Fruit fly (Drosophila melanogaster) whole organism, pupa: ENCODE results near the gene CG33159.

Source experiments
- CG10348 ChIP-seq: fragments of 200-800 bp; sonication (Bioruptor generic); IDR thresholded peaks from 2 replicates; pipeline ENCODE4 v1.3.6; 2022; ENCODE audit warnings: missing biosample characterization, missing genetic modification characterization
- CG12605 ChIP-seq: fragments of 200-800 bp; sonication (Bioruptor generic); IDR thresholded peaks from 2 replicates; pipeline ENCODE4 v1.3.6; 2022; ENCODE audit warnings: missing biosample characterization, missing genetic modification characterization
- CG13204 ChIP-seq: fragments of 200-800 bp; sonication (Bioruptor generic); optimal IDR thresholded peaks from 2 replicates; lab custom pipeline; 2018; ENCODE audit warnings: missing biosample characterization, mild to moderate bottlenecking, missing genetic modification characterization, moderate library complexity
- CG14655 ChIP-seq: fragments of 200-800 bp; sonication (Bioruptor generic); optimal IDR thresholded peaks from 3 replicates; lab custom pipeline; 2017; ENCODE audit warnings: mild to moderate bottlenecking, missing biosample characterization, missing genetic modification reagents, missing genetic modification characterization
- CG15710 ChIP-seq: fragments of 200-800 bp; sonication (Bioruptor generic); optimal IDR thresholded peaks from 2 replicates; lab custom pipeline; 2018; ENCODE audit warnings: missing biosample characterization, mild to moderate bottlenecking, missing genetic modification characterization, moderate library complexity
- CG17806 ChIP-seq: fragments of 200-800 bp; sonication (Bioruptor generic); optimal IDR thresholded peaks from 2 replicates; lab custom pipeline; 2018; ENCODE audit warnings: missing biosample characterization, mild to moderate bottlenecking, missing genetic modification characterization, moderate library complexity
- CG32121 ChIP-seq: fragments of 200-800 bp; sonication (Bioruptor generic); IDR thresholded peaks from 2 replicates; pipeline ENCODE4 v1.3.6; 2022; ENCODE audit warnings: missing biosample characterization, missing genetic modification characterization
- CG34367 ChIP-seq: fragments of 200-800 bp; sonication (Bioruptor generic); optimal IDR thresholded peaks from 2 replicates; lab custom pipeline; 2018; ENCODE audit warnings: missing biosample characterization, mild to moderate bottlenecking, missing genetic modification characterization
- CG4496 ChIP-seq: fragments of 200-800 bp; sonication (Bioruptor generic); IDR thresholded peaks from 3 replicates; pipeline ENCODE4 v1.3.6; 2022; ENCODE audit warnings: missing biosample characterization, missing genetic modification characterization
- CG8301 ChIP-seq: fragments of 200-800 bp; sonication (Bioruptor generic); optimal IDR thresholded peaks from 2 replicates; lab custom pipeline; 2018; ENCODE audit warnings: missing biosample characterization, mild to moderate bottlenecking, missing genetic modification characterization
- CG9948 ChIP-seq: fragments of 200-800 bp; sonication (Bioruptor generic); optimal IDR thresholded peaks from 2 replicates; lab custom pipeline; 2018; ENCODE audit warnings: missing biosample characterization, mild to moderate bottlenecking, missing genetic modification characterization, moderate library complexity
- D1 ChIP-seq: fragments of 200-800 bp; sonication (Bioruptor generic); optimal IDR thresholded peaks from 2 replicates; lab custom pipeline; 2018; ENCODE audit warnings: missing biosample characterization, mild to moderate bottlenecking, missing genetic modification characterization, moderate library complexity
- EcR ChIP-seq: fragments of 200-800 bp; sonication (Bioruptor generic); optimal IDR thresholded peaks from 3 replicates; lab custom pipeline; 2019; ENCODE audit warnings: missing biosample characterization, missing genetic modification characterization, mild to moderate bottlenecking, moderate library complexity, missing genetic modification reagents
- Ets98B ChIP-seq: fragments of 200-800 bp; sonication (Bioruptor generic); IDR thresholded peaks from 2 replicates; pipeline ENCODE4 v1.3.6; 2022; ENCODE audit warnings: missing biosample characterization, missing genetic modification characterization
- Pif1A ChIP-seq: fragments of 200-800 bp; sonication (Bioruptor generic); optimal IDR thresholded peaks from 3 replicates; lab custom pipeline; 2016; ENCODE audit warnings: missing biosample characterization, missing genetic modification characterization
- Pif1B ChIP-seq: fragments of 200-800 bp; sonication (Bioruptor generic); optimal IDR thresholded peaks from 3 replicates; lab custom pipeline; 2016; ENCODE audit warnings: missing biosample characterization, missing genetic modification characterization
- Snoo ChIP-seq: fragments of 200-800 bp; sonication (Bioruptor generic); optimal IDR thresholded peaks from 3 replicates; lab custom pipeline; 2017; ENCODE audit warnings: missing biosample characterization, mild to moderate bottlenecking, missing genetic modification characterization, inconsistent platforms
- fd96Ca ChIP-seq: fragments of 200-800 bp; sonication (Bioruptor generic); IDR thresholded peaks from 3 replicates; pipeline ENCODE4 v1.3.6; 2022; ENCODE audit warnings: missing biosample characterization, missing genetic modification characterization
- gl ChIP-seq: fragments of 200-800 bp; sonication (Bioruptor generic); optimal IDR thresholded peaks from 2 replicates; lab custom pipeline; 2018; ENCODE audit warnings: missing biosample characterization, mild to moderate bottlenecking, missing genetic modification characterization
- rn ChIP-seq: fragments of 200-800 bp; sonication (Bioruptor generic); IDR thresholded peaks from 2 replicates; pipeline ENCODE4 v1.3.6; 2022; ENCODE audit warnings: missing biosample characterization, missing genetic modification characterization

The CG33159 gene

dm6 chr3L:3177872-3178271 lies 26.4 kb downstream of the CG33159 start:
- no peak for TF ChIP-seq CG9948
- TF ChIP-seq CG8301 (tag; lab: Kevin White, UChicago): no peak
- no peak for TF ChIP-seq CG32121 (GFP tag; lab: Robert Waterston, UW)
- no peak for TF ChIP-seq fd96Ca (GFP tag; lab: Robert Waterston, UW)
- no peak for TF ChIP-seq D1 (tag; lab: Kevin White, UChicago)
- no peak for TF ChIP-seq Pif1A (GFP tag; lab: Kevin White, UChicago)
- no peak for TF ChIP-seq CG15710
- no peak for TF ChIP-seq CG4496 (GFP tag; lab: Robert Waterston, UW)
- no peak for TF ChIP-seq CG34367 (tag; lab: Kevin White, UChicago)

- TF ChIP-seq gl (no peak), Snoo (no peak), CG34367 (tag; lab: Kevin White, UChicago) (no peak), Ets98B (GFP tag; lab: Robert Waterston, UW) (no peak), CG4496 (GFP tag; lab: Robert Waterston, UW) (no peak), CG32121 (GFP tag; lab: Robert Waterston, UW) (no peak), EcR (no peak), rn (no peak), CG13204 (GFP tag; lab: Kevin White, UChicago) (no peak), CG15710 (no peak), CG12605 (no peak), CG10348 (GFP tag; lab: Robert Waterston, UW) (no peak), CG8301 (tag; lab: Kevin White, UChicago) (no peak), CG14655 (GFP tag; lab: Kevin White, UChicago) (no peak), fd96Ca (GFP tag; lab: Robert Waterston, UW) (no peak), Pif1A (GFP tag; lab: Kevin White, UChicago) (no peak), CG17806 (no peak)
These were observed 31.8 kb downstream of the CG33159 start, which contains the start of gene CG14963 for dm6 chr3L:3172445-3172844. Gene CG14963, minus strand, starts transcription at chr3L:3172545.

dm6 chr3L:3169107-3169506 lies 35.1 kb downstream of the CG33159 start, which contains the start of the genes CG32278 and CG32281:
Gene CG32278, plus strand, starts transcription at chr3L:3169286.
Gene CG32281, plus strand, starts transcription at chr3L:3169375.
- TF ChIP-seq rn (no peak), D1 (tag; lab: Kevin White, UChicago) (no peak)

- no peak for TF ChIP-seq CG34367 (tag; lab: Kevin White, UChicago)
- TF ChIP-seq fd96Ca (GFP tag; lab: Robert Waterston, UW): no peak
- no peak for TF ChIP-seq CG8301 (tag; lab: Kevin White, UChicago)
- TF ChIP-seq D1 (tag; lab: Kevin White, UChicago): no peak
- no peak for TF ChIP-seq rn
- no peak for TF ChIP-seq Snoo
- no peak for TF ChIP-seq CG9948
These were observed 38.0 kb downstream of the CG33159 start, which contains the start of gene Asciz for dm6 chr3L:3166200-3166695. Gene Asciz, minus strand, starts transcription at chr3L:3166250.

dm6 chr3L:3165399-3165798 lies 38.8 kb downstream of the CG33159 start:
- TF ChIP-seq EcR: peak; percentile 35
- no peak for TF ChIP-seq Pif1A (GFP tag; lab: Kevin White, UChicago)

- TF ChIP-seq rn: no peak
- no peak for TF ChIP-seq Snoo
- 0 out of 2 replicates have a peak, but pooled peaks have one; percentile 19 for TF ChIP-seq Ets98B (GFP tag; lab: Robert Waterston, UW)
- no peak for TF ChIP-seq gl
- TF ChIP-seq CG9948: no peak
- TF ChIP-seq D1 (tag; lab: Kevin White, UChicago): no peak
- 0 out of 3 replicates have a peak, but pooled peaks have one; percentile 58 for TF ChIP-seq CG4496 (GFP tag; lab: Robert Waterston, UW)
- no peak for TF ChIP-seq CG34367 (tag; lab: Kevin White, UChicago)
- TF ChIP-seq fd96Ca (GFP tag; lab: Robert Waterston, UW): peak; percentile 34; the same call in 1 of the 3 replicates
- no peak for TF ChIP-seq EcR
- TF ChIP-seq CG13204 (GFP tag; lab: Kevin White, UChicago): no peak
- no peak for TF ChIP-seq CG12605
- TF ChIP-seq CG15710: no peak
- no peak for TF ChIP-seq Pif1A (GFP tag; lab: Kevin White, UChicago)
- no peak for TF ChIP-seq CG17806
- no peak for TF ChIP-seq Pif1B (GFP tag; lab: Kevin White, UChicago)
- 0 out of 2 replicates have a peak, but pooled peaks have one; percentile 37 for TF ChIP-seq CG32121 (GFP tag; lab: Robert Waterston, UW)
- no peak for TF ChIP-seq CG8301 (tag; lab: Kevin White, UChicago)
- TF ChIP-seq CG14655 (GFP tag; lab: Kevin White, UChicago): no peak
These were observed 39.3 kb downstream of the CG33159 start, which contains the start of gene CG32280 for dm6 chr3L:3164951-3165350. Gene CG32280, plus strand, starts transcription at chr3L:3165181.

dm6 chr3L:3162584-3162983 lies 41.7 kb downstream of the CG33159 start:
- TF ChIP-seq CG8301 (tag; lab: Kevin White, UChicago) (no peak), CG10348 (GFP tag; lab: Robert Waterston, UW) (no peak), CG15710 (no peak), CG34367 (tag; lab: Kevin White, UChicago) (no peak), Pif1B (GFP tag; lab: Kevin White, UChicago) (no peak), Pif1A (GFP tag; lab: Kevin White, UChicago) (no peak), gl (no peak)
